Fruit fly (Drosophila melanogaster): ENCODE results near the gene ovm.

The ovm gene

dm6 chr2L:162208-162607, 21.4 kb upstream of the ovm start:
- no peak for TF ChIP-seq Pif1A (GFP tag; optimal IDR thresholded peaks at IDR 0.05)
- TF ChIP-seq D1 (tag; optimal IDR thresholded peaks at IDR 0.05): peak; percentile 59
- TF ChIP-seq CG8301 (tag; optimal IDR thresholded peaks at IDR 0.05): no peak
- no peak for TF ChIP-seq Ets98B (GFP tag; IDR thresholded peaks at IDR 0.05)
- TF ChIP-seq CG12605 (GFP tag; IDR thresholded peaks at IDR 0.05): no peak
- no peak for TF ChIP-seq CG10348 (GFP tag; IDR thresholded peaks at IDR 0.05)
- peak; percentile 10 for TF ChIP-seq CG9948 (tag; optimal IDR thresholded peaks at IDR 0.05)

DNA sequence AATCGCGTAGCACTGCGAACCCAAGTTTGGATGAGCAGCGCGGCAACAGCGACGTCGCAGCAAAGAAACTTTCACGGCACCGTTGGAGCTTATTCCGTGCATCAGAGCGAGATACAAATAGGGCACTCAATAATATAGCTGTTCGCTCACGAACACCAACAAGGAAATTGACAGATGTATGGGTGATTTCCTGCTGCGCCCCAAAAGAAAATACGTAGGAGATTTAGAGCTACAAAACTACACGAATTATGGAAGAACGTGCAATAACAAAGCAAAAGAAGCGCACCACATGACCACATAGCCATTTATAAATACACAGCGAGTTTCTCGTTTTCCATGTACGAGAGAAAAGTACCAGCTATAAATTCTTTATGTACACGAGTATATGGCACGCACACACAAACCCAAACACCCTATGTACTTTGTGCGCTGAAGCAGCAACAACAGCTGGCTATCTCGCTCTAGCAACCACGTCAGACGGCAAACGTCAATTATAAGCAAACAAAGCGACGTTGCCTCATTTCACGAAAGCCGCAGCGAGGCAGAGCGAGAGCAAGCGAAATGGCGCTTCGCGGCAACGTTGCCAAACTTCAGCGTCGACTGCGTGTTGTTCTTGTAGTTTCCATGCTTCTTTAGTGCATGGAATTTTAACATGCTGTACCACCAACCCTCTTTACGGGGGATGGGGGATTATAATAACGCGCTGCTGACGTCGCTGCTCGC, 20.8 kb upstream of the ovm start:
- TF ChIP-seq CG4496 (GFP tag; IDR thresholded peaks at IDR 0.05) (no peak), CG9948 (tag; optimal IDR thresholded peaks at IDR 0.05) (no peak), CG8301 (tag; optimal IDR thresholded peaks at IDR 0.05) (peak; percentile 55), CG12605 (GFP tag; IDR thresholded peaks at IDR 0.05) (no peak), CG10348 (GFP tag; IDR thresholded peaks at IDR 0.05) (no peak), CG13204 (GFP tag; optimal IDR thresholded peaks at IDR 0.05) (peak; percentile 28), gl (tag; optimal IDR thresholded peaks at IDR 0.05) (peak; percentile 40), Pif1A (GFP tag; optimal IDR thresholded peaks at IDR 0.05) (peak; percentile 2), rn (GFP tag; IDR thresholded peaks at IDR 0.05) (no peak), CG14655 (GFP tag; optimal IDR thresholded peaks at IDR 0.05) (peak; percentile 56), fd96Ca (GFP tag; IDR thresholded peaks at IDR 0.05) (no peak), D1 (tag; optimal IDR thresholded peaks at IDR 0.05) (no peak), Ets98B (GFP tag; IDR thresholded peaks at IDR 0.05) (no peak), CG34367 (tag; optimal IDR thresholded peaks at IDR 0.05) (peak; percentile 29), CG17806 (tag; optimal IDR thresholded peaks at IDR 0.05) (no peak), CG8159 (tag; optimal IDR thresholded peaks at IDR 0.05) (peak; percentile 35), EcR (GFP tag; optimal IDR thresholded peaks at IDR 0.05) (peak; percentile 67), Snoo (tag; optimal IDR thresholded peaks at IDR 0.05) (peak; percentile 19), CG32121 (GFP tag; IDR thresholded peaks at IDR 0.05) (no peak), CG15710 (tag; optimal IDR thresholded peaks at IDR 0.05) (peak; percentile 23), Pif1B (GFP tag; optimal IDR thresholded peaks at IDR 0.05) (peak; percentile 76)

DNA sequence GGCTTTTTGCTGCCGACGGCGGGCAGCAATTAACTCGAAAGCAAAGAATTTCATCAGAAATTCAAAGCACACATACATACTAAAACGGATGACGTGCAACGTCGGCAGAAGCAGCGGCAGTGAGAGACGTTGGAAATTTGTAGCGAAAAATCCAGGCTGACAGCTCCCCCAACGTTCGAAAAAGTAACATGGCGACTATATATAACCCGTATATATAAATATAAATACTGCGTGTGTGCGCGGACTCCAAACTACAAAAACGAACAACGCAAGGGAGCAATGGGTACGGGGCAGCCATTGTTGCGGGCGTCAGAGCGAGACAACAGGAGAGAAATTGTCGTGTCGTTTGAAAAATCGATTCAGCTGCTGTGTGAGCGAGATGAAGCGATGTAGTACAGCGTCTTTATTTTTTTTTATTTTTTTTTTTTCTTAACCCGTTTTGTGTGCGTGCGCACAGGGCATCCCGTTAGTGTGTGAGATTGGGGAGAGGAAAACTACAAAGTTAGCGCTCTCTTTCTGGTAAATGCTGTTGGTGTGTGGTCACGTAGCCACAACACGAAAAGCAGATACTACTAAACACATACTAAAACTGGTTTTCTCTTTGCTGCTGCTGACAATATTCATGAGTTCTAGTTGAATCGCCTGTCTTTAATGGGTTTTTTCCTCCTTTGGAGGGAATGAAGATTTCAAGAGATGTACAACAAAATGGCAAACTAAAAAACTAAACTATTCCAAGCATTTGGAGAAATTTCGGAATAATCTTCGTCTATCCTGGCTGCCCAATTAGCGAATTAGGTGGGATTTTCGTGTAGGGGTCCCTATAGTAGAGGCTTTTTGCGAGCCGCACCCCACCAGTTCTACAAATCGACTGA, 20.0 kb upstream of the ovm start:
- TF ChIP-seq rn (GFP tag; IDR thresholded peaks at IDR 0.05): no peak
- peak; percentile 88 for TF ChIP-seq CG14655 (GFP tag; optimal IDR thresholded peaks at IDR 0.05)
- TF ChIP-seq CG4496 (GFP tag; IDR thresholded peaks at IDR 0.05): no peak
- peak; percentile 77 for TF ChIP-seq CG34367 (tag; optimal IDR thresholded peaks at IDR 0.05)
- peak; percentile 90 for TF ChIP-seq CG15710 (tag; optimal IDR thresholded peaks at IDR 0.05)
- TF ChIP-seq Pif1A (GFP tag; optimal IDR thresholded peaks at IDR 0.05): peak; percentile 89
- TF ChIP-seq gl (tag; optimal IDR thresholded peaks at IDR 0.05): peak; percentile 94
- peak; percentile 72 for TF ChIP-seq CG8159 (tag; optimal IDR thresholded peaks at IDR 0.05)
- TF ChIP-seq fd96Ca (GFP tag; IDR thresholded peaks at IDR 0.05): no peak
- TF ChIP-seq D1 (tag; optimal IDR thresholded peaks at IDR 0.05): peak; percentile 4
- TF ChIP-seq CG8301 (tag; optimal IDR thresholded peaks at IDR 0.05): peak; percentile 73
- peak; percentile 77 for TF ChIP-seq Snoo (tag; optimal IDR thresholded peaks at IDR 0.05)
- TF ChIP-seq Ets98B (GFP tag; IDR thresholded peaks at IDR 0.05): no peak
- peak; percentile 62 for TF ChIP-seq CG17806 (tag; optimal IDR thresholded peaks at IDR 0.05)
- no peak for TF ChIP-seq CG12605 (GFP tag; IDR thresholded peaks at IDR 0.05)
- peak; percentile 64 for TF ChIP-seq CG9948 (tag; optimal IDR thresholded peaks at IDR 0.05)
- TF ChIP-seq CG13204 (GFP tag; optimal IDR thresholded peaks at IDR 0.05): peak; percentile 85
- TF ChIP-seq EcR (GFP tag; optimal IDR thresholded peaks at IDR 0.05): peak; percentile 69
- peak; percentile 92 for TF ChIP-seq Pif1B (GFP tag; optimal IDR thresholded peaks at IDR 0.05)

DNA sequence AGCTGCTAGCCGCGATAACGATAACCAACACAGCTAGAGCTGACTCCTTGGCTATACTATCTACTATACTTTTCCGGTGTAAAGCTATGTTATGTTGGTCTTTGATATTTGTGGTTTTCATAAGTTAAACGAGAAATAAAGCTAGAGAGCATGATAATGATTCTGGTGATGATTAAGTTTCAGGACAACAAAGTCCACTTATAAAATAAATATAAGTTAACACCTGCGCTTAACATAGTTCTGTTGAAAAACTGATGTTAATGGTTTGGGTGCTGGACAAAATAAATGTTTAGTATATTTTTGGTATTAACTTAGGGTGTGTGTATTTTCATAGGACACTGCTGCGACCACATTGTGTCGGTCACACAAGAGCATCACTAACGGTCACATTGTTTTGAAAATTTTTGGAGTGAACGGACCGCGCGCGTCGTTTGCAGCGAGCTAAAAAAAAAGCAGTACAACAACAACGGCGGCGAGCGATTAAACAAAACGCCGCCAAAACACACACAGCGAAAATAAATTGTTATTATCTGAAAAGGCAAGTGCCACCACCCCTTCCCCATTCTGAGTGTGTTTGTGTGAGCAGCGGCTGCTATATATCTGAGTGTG, 18.0 kb upstream of the ovm start, which contains the start of the genes CG33635 and spen:
Gene CG33635 (minus strand): TSS at position 16 of the 609 bp plus-strand sequence.
Gene spen (plus strand): TSS at position 384 of the 609 bp plus-strand sequence.
- TF ChIP-seq CG32121 (GFP tag; IDR thresholded peaks at IDR 0.05): no peak
- TF ChIP-seq Pif1A (GFP tag; optimal IDR thresholded peaks at IDR 0.05): no peak
- peak; percentile 18 for TF ChIP-seq gl (tag; optimal IDR thresholded peaks at IDR 0.05)
- TF ChIP-seq CG4496 (GFP tag; IDR thresholded peaks at IDR 0.05): no peak
- no peak for TF ChIP-seq D1 (tag; optimal IDR thresholded peaks at IDR 0.05)
- TF ChIP-seq CG10348 (GFP tag; IDR thresholded peaks at IDR 0.05): no peak
- no peak for TF ChIP-seq CG9948 (tag; optimal IDR thresholded peaks at IDR 0.05)
- peak; percentile 14 for TF ChIP-seq CG34367 (tag; optimal IDR thresholded peaks at IDR 0.05)
- no peak for TF ChIP-seq CG12605 (GFP tag; IDR thresholded peaks at IDR 0.05)
- TF ChIP-seq EcR (GFP tag; optimal IDR thresholded peaks at IDR 0.05): peak; percentile 66
- TF ChIP-seq CG8159 (tag; optimal IDR thresholded peaks at IDR 0.05): peak; percentile 7
- peak; percentile 17 for TF ChIP-seq Snoo (tag; optimal IDR thresholded peaks at IDR 0.05)
- no peak for TF ChIP-seq rn (GFP tag; IDR thresholded peaks at IDR 0.05)
- TF ChIP-seq Ets98B (GFP tag; IDR thresholded peaks at IDR 0.05): no peak
- TF ChIP-seq CG15710 (tag; optimal IDR thresholded peaks at IDR 0.05): no peak
- peak; percentile 54 for TF ChIP-seq Pif1B (GFP tag; optimal IDR thresholded peaks at IDR 0.05)
- no peak for TF ChIP-seq CG14655 (GFP tag; optimal IDR thresholded peaks at IDR 0.05)
- TF ChIP-seq CG17806 (tag; optimal IDR thresholded peaks at IDR 0.05): no peak
- no peak for TF ChIP-seq fd96Ca (GFP tag; IDR thresholded peaks at IDR 0.05)
- no peak for TF ChIP-seq CG13204 (GFP tag; optimal IDR thresholded peaks at IDR 0.05)
- TF ChIP-seq CG8301 (tag; optimal IDR thresholded peaks at IDR 0.05): no peak
